Fruit fly (Drosophila melanogaster): ENCODE measurements around the gene CG12204.

Gene CG12204

DNA sequence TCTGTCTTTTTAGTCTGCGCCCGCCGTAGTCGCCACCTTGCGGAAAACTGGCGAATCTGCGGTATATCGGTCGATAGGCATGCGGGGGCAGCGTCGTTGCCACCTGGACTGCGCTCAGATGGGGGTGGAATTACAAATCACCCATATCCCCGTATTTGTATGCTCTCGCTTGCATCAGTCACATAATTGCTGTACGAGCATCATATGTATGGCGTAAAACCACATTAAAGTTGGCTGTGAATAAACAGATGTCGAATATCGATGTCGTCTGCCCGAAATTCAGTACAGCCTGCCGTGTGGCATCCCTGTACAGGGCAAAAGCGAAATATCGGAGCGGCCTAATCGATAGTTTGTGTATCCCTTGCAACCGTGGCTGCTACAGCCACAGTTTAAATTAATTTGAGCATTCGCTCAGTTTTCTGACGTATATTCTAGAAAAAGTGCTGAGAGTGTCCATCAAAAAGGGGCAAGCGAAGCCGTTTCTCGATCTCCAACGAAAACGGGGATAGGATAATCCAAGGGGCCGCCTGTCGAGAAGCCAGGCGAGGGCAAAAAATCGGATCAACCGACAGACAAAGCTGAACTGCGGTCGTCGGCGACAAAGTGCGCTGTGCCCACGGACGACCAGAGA, 27.7 kb upstream of the CG12204 start, which contains the start of the genes Idh3a and CoRest (continued):
- TF ChIP-seq dysf (GFP tag; IDR thresholded peaks at IDR 0.05) (peak; percentile 53; the same call in 2 of the 3 replicates), crp (GFP tag; optimal IDR thresholded peaks at IDR 0.05) (peak in 1 of 2 experiments; percentile 53), az2 (GFP tag; optimal IDR thresholded peaks at IDR 0.05) (no peak), CG16813 (GFP tag; IDR thresholded peaks at IDR 0.05; ENCODE audit: partially characterized antibody) (peak; percentile 81), pita (GFP tag; optimal IDR thresholded peaks at IDR 0.05) (no peak), MESR4 (GFP tag; optimal IDR thresholded peaks at IDR 0.05) (peak; percentile 8), CG10654 (GFP tag; optimal IDR thresholded peaks at IDR 0.05) (no peak), nerfin-1 (tag; optimal IDR thresholded peaks at IDR 0.05) (peak; percentile 14), mam (GFP tag; optimal IDR thresholded peaks at IDR 0.05) (peak; percentile 50), gsb-n (tag; optimal IDR thresholded peaks at IDR 0.05) (no peak), BEAF-32 (GFP tag; optimal IDR thresholded peaks at IDR 0.05) (peak; percentile 90), mirr (GFP tag; optimal IDR thresholded peaks at IDR 0.05) (peak; percentile 13), Blimp-1 (GFP tag; optimal IDR thresholded peaks at IDR 0.05) (no peak), CG15601 (tag; optimal IDR thresholded peaks at IDR 0.05) (peak; percentile 4), CG9932 (GFP tag; IDR thresholded peaks at IDR 0.05) (peak; percentile 64), CTCF (GFP tag; optimal IDR thresholded peaks at IDR 0.05) (peak; percentile 90), CG10979 (tag; optimal IDR thresholded peaks at IDR 0.05) (no peak), CG17186 (GFP tag; optimal IDR thresholded peaks at IDR 0.05) (peak; percentile 77), sens (GFP tag) (peak; percentile 47), CG5953 (GFP tag; IDR thresholded peaks at IDR 0.05) (no peak), zfh2 (GFP tag; optimal IDR thresholded peaks at IDR 0.05) (peak; percentile 51), al (GFP tag; IDR thresholded peaks at IDR 0.05) (0 out of 2 replicates have a peak, but pooled peaks have one; percentile 10), cad (GFP tag; optimal IDR thresholded peaks at IDR 0.05) (no peak), Trl (optimal IDR thresholded peaks at IDR 0.05) (no peak), Trl (GFP tag; optimal IDR thresholded peaks at IDR 0.05) (peak; percentile 1), CG7372 (GFP tag; IDR thresholded peaks at IDR 0.05) (0 out of 2 replicates have a peak, but pooled peaks have one; percentile 41), ci (GFP tag; IDR thresholded peaks at IDR 0.05) (no peak), Lhr (GFP tag; optimal IDR thresholded peaks at IDR 0.05) (peak; percentile 45), Ets65A (GFP tag) (peak; percentile 86), ind (GFP tag; optimal IDR thresholded peaks at IDR 0.05) (peak; percentile 47), CG10267 (tag; optimal IDR thresholded peaks at IDR 0.05) (peak; percentile 31), CG6813 (GFP tag; optimal IDR thresholded peaks at IDR 0.05) (no peak), gfzf (GFP tag; optimal IDR thresholded peaks at IDR 0.05) (peak; percentile 32), CG43689 (GFP tag; IDR thresholded peaks at IDR 0.05) (no peak), CG17829 (tag; optimal IDR thresholded peaks at IDR 0.05) (peak; percentile 33), CG10274 (GFP tag; optimal IDR thresholded peaks at IDR 0.05) (no peak), crc (GFP tag; optimal IDR thresholded peaks at IDR 0.05) (no peak), CG11398 (GFP tag; optimal IDR thresholded peaks at IDR 0.05) (no peak), HLH54F (GFP tag; optimal IDR thresholded peaks at IDR 0.05) (peak; percentile 40), dm (GFP tag; optimal IDR thresholded peaks at IDR 0.05) (peak; percentile 37), CG14014 (GFP tag; IDR thresholded peaks at IDR 0.05) (peak; percentile 33; the same call in 1 of the 2 replicates), kay (GFP tag; optimal IDR thresholded peaks at IDR 0.05) (no peak), CG34224 (GFP tag; IDR thresholded peaks at IDR 0.05; ENCODE audit: partially characterized antibody) (peak; percentile 46; the same call in 2 of the 3 replicates), Rfx (GFP tag; IDR thresholded peaks at IDR 0.05) (0 out of 2 replicates have a peak, but pooled peaks have one; percentile 42), Camta (GFP tag; optimal IDR thresholded peaks at IDR 0.05) (peak; percentile 15), sug (tag; optimal IDR thresholded peaks at IDR 0.05) (peak; percentile 65), CG9817 (tag; optimal IDR thresholded peaks at IDR 0.05) (peak; percentile 48), Opbp (GFP tag; IDR thresholded peaks at IDR 0.05; ENCODE audit: partially characterized antibody) (peak; percentile 34; the same call in 1 of the 3 replicates), CG4820 (GFP tag; optimal IDR thresholded peaks at IDR 0.05) (peak; percentile 4), btn (GFP tag; optimal IDR thresholded peaks at IDR 0.05) (no peak), CG34422 (GFP tag; IDR thresholded peaks at IDR 0.05) (no peak)

Measured in whole organism, embryonic.